Worm (Caenorhabditis elegans) whole organism, L1 larva: ENCODE measurements around the gene prp-3.
A peak's percentile ranks its signal among the peaks of the same experiment; 100 is the strongest.

Experiments
- C04F5.9 ChIP-seq: sonication (generic microtip); optimal IDR thresholded peaks from 2 replicates; lab custom pipeline; 2016; ENCODE audit warnings: missing genetic modification characterization, missing compliant biosample characterization
- C16A3.4 ChIP-seq: fragments of 150-350 bp; optimal IDR thresholded peaks from 2 replicates; lab custom pipeline; 2014; ENCODE audit warnings: missing biosample characterization, missing genetic modification characterization
- C34B4.2 ChIP-seq: sonication (generic microtip); optimal IDR thresholded peaks from 2 replicates; lab custom pipeline; 2017; ENCODE audit warnings: mild to moderate bottlenecking, missing genetic modification characterization, missing compliant biosample characterization
- F16B12.6 ChIP-seq: fragments of 150-350 bp; optimal IDR thresholded peaks from 2 replicates; lab custom pipeline; 2014; ENCODE audit warnings: missing biosample characterization, missing genetic modification characterization
- Y116A8C.19 ChIP-seq: sonication (generic microtip); optimal IDR thresholded peaks from 2 replicates; lab custom pipeline; 2016; ENCODE audit warnings: missing compliant biosample characterization, missing genetic modification characterization, borderline replicate concordance
- aha-1 ChIP-seq: fragments of 150-350 bp; optimal IDR thresholded peaks from 2 replicates; lab custom pipeline; 2014; ENCODE audit warnings: missing biosample characterization, missing genetic modification characterization
- aly-2 ChIP-seq: fragments of 150-350 bp; optimal IDR thresholded peaks from 2 replicates; lab custom pipeline; 2014; ENCODE audit warnings: missing biosample characterization, missing genetic modification characterization
- blmp-1 ChIP-seq: fragments of 150-350 bp; optimal IDR thresholded peaks from 2 replicates; lab custom pipeline; 2014; ENCODE audit warnings: missing biosample characterization, missing genetic modification characterization
- ceh-8 ChIP-seq: fragments of 200-800 bp; sonication (Bioruptor generic); optimal IDR thresholded peaks from 2 replicates; lab custom pipeline; 2018; ENCODE audit warnings: mild to moderate bottlenecking, missing genetic modification characterization, moderate library complexity, missing compliant biosample characterization
- ceh-82 ChIP-seq, 3 experiments: fragments of 150-350 bp in 1 of 3; sonication (generic microtip) in 2 of 3; optimal IDR thresholded peaks; 2 replicates each; lab custom pipeline; 2014 to 2017; ENCODE audit warnings: missing biosample characterization in 3 of 3, missing genetic modification characterization in 3 of 3
- ceh-88 ChIP-seq: fragments of 200-800 bp; sonication (Bioruptor generic); IDR thresholded peaks from 2 replicates; pipeline ENCODE4 v1.3.6; 2022; ENCODE audit warnings: missing genetic modification characterization, missing compliant biosample characterization
- efl-1 ChIP-seq, 4 experiments: fragments of 150-350 bp; optimal IDR thresholded peaks in 3 of 4; peaks in 1 of 4; 1 replicate in 1 of 4; 2 replicates in 3 of 4; lab custom pipeline; 2014; ENCODE audit warnings: missing biosample characterization in 2 of 4, missing genetic modification characterization in 2 of 4, missing genetic modification reagents in 2 of 4
- efl-3 ChIP-seq: fragments of 200-800 bp; sonication (Bioruptor generic); optimal IDR thresholded peaks from 2 replicates; lab custom pipeline; 2018; ENCODE audit warnings: mild to moderate bottlenecking, missing genetic modification characterization, missing compliant biosample characterization
- egl-13 ChIP-seq: sonication (generic microtip); optimal IDR thresholded peaks from 2 replicates; lab custom pipeline; 2016; ENCODE audit warnings: missing genotype, missing genetic modification reagents, missing genetic modification characterization, missing compliant biosample characterization
- ets-5 ChIP-seq: fragments of 200-800 bp; sonication (Bioruptor generic); IDR thresholded peaks from 2 replicates; pipeline ENCODE4 v1.3.6; 2022; ENCODE audit warnings: missing genetic modification characterization, missing compliant biosample characterization
- fkh-10 ChIP-seq: sonication (generic microtip); optimal IDR thresholded peaks from 2 replicates; lab custom pipeline; 2017; ENCODE audit warnings: missing biosample characterization, missing genetic modification reagents, missing genetic modification characterization
- fkh-8 ChIP-seq: sonication (generic microtip); optimal IDR thresholded peaks from 2 replicates; lab custom pipeline; 2016; ENCODE audit warnings: mild to moderate bottlenecking, missing genetic modification characterization, missing compliant biosample characterization
- fos-1 ChIP-seq: fragments of 150-350 bp; optimal IDR thresholded peaks from 2 replicates; lab custom pipeline; 2014; ENCODE audit warnings: missing biosample characterization, missing genetic modification characterization
- hpl-2 ChIP-seq: fragments of 150-350 bp; optimal IDR thresholded peaks from 2 replicates; lab custom pipeline; 2014; ENCODE audit warnings: missing biosample characterization, missing genetic modification reagents, missing genetic modification characterization
- isw-1 ChIP-seq: fragments of 200-800 bp; sonication (Bioruptor generic); IDR thresholded peaks from 2 replicates; pipeline ENCODE4 v1.3.6; 2022; ENCODE audit warnings: missing genetic modification characterization, missing compliant biosample characterization
- jun-1 ChIP-seq: fragments of 150-350 bp; optimal IDR thresholded peaks from 2 replicates; lab custom pipeline; 2014; ENCODE audit warnings: missing biosample characterization, missing genetic modification reagents, missing genetic modification characterization
- lin-14 ChIP-seq: fragments of 200-800 bp; sonication (Bioruptor generic); optimal IDR thresholded peaks from 2 replicates; lab custom pipeline; 2018; ENCODE audit warnings: mild to moderate bottlenecking, missing genetic modification characterization, moderate library complexity, missing compliant biosample characterization
- lin-15B ChIP-seq: fragments of 150-350 bp; sonication (generic microtip); optimal IDR thresholded peaks from 3 replicates; lab custom pipeline; 2014; ENCODE audit warnings: missing biosample characterization, missing genetic modification characterization
- lin-35 ChIP-seq, 2 experiments: fragments of 150-350 bp; optimal IDR thresholded peaks; 2 replicates each; lab custom pipeline; 2014; ENCODE audit warnings: missing biosample characterization in 2 of 2, missing genetic modification characterization in 2 of 2, missing genetic modification reagents in 2 of 2
- lin-39 ChIP-seq: fragments of 150-350 bp; optimal IDR thresholded peaks from 2 replicates; lab custom pipeline; 2014; ENCODE audit warnings: missing biosample characterization, missing genetic modification reagents, missing genetic modification characterization
- mef-2 ChIP-seq: fragments of 150-350 bp; optimal IDR thresholded peaks from 2 replicates; lab custom pipeline; 2014; ENCODE audit warnings: missing biosample characterization, missing genetic modification characterization
- mep-1 ChIP-seq: fragments of 150-350 bp; optimal IDR thresholded peaks from 2 replicates; lab custom pipeline; 2014; ENCODE audit warnings: missing biosample characterization, missing genetic modification characterization
- nhr-19 ChIP-seq: fragments of 200-800 bp; sonication (Bioruptor generic); conservative IDR thresholded peaks from 2 replicates; pipeline ENCODE4 v1.3.6; 2022; ENCODE audit warnings: missing genetic modification characterization, missing compliant biosample characterization
- nhr-47 ChIP-seq: sonication (generic microtip); optimal IDR thresholded peaks from 2 replicates; lab custom pipeline; 2016; ENCODE audit warnings: mild to moderate bottlenecking, missing genetic modification characterization, moderate library complexity, missing compliant biosample characterization
- nhr-71 ChIP-seq: sonication (generic microtip); optimal IDR thresholded peaks from 2 replicates; lab custom pipeline; 2016; ENCODE audit warnings: mild to moderate bottlenecking, missing genetic modification characterization, moderate library complexity, missing compliant biosample characterization
- nhr-76 ChIP-seq: sonication (generic microtip); optimal IDR thresholded peaks from 2 replicates; lab custom pipeline; 2017; ENCODE audit warnings: missing biosample characterization, missing genetic modification characterization
- nhr-77 ChIP-seq: fragments of 150-350 bp; optimal IDR thresholded peaks from 2 replicates; lab custom pipeline; 2014; ENCODE audit warnings: missing biosample characterization, missing genetic modification characterization
- nhr-84 ChIP-seq: sonication (generic microtip); optimal IDR thresholded peaks from 2 replicates; lab custom pipeline; 2017; ENCODE audit warnings: missing biosample characterization, missing genetic modification characterization
- pag-3 ChIP-seq: sonication (generic microtip); optimal IDR thresholded peaks from 2 replicates; lab custom pipeline; 2017; ENCODE audit warnings: missing genetic modification characterization, mild to moderate bottlenecking, missing compliant biosample characterization, antibody characterized with exemption, borderline replicate concordance; ENCODE audit not compliant: insufficient read depth
- pqm-1 ChIP-seq: sonication (generic microtip); optimal IDR thresholded peaks from 3 replicates; lab custom pipeline; 2017; ENCODE audit warnings: missing biosample characterization, missing genetic modification characterization
- rnt-1 ChIP-seq: sonication (generic microtip); optimal IDR thresholded peaks from 2 replicates; lab custom pipeline; 2016; ENCODE audit warnings: mild to moderate bottlenecking, missing genetic modification characterization, moderate library complexity, missing compliant biosample characterization
- skn-1 ChIP-seq: fragments of 150-350 bp; optimal IDR thresholded peaks from 2 replicates; lab custom pipeline; 2014; ENCODE audit warnings: missing biosample characterization, missing genetic modification characterization
- sptf-1 ChIP-seq: fragments of 150-350 bp; optimal IDR thresholded peaks from 2 replicates; lab custom pipeline; 2014; ENCODE audit warnings: missing biosample characterization, missing genetic modification characterization
- swsn-7 ChIP-seq: sonication (generic microtip); optimal IDR thresholded peaks from 2 replicates; lab custom pipeline; 2016; ENCODE audit warnings: missing genetic modification characterization, missing compliant biosample characterization
- tbx-2 ChIP-seq: sonication (generic microtip); optimal IDR thresholded peaks from 2 replicates; lab custom pipeline; 2016; ENCODE audit warnings: missing genetic modification characterization, missing compliant biosample characterization
- tlp-1 ChIP-seq: fragments of 150-350 bp; optimal IDR thresholded peaks from 2 replicates; lab custom pipeline; 2014; ENCODE audit warnings: missing biosample characterization, missing genetic modification characterization
- unc-130 ChIP-seq: fragments of 150-350 bp; optimal IDR thresholded peaks from 2 replicates; lab custom pipeline; 2017; ENCODE audit warnings: missing biosample characterization, missing genetic modification characterization, inconsistent platforms
- unc-30 ChIP-seq: sonication (generic microtip); optimal IDR thresholded peaks from 2 replicates; lab custom pipeline; 2017; ENCODE audit warnings: missing biosample characterization, missing genetic modification characterization
- unc-98 ChIP-seq: fragments of 200-800 bp; sonication (Bioruptor generic); IDR thresholded peaks from 2 replicates; pipeline ENCODE4 v1.3.6; 2022; ENCODE audit warnings: missing genetic modification characterization, missing compliant biosample characterization
- vab-15 ChIP-seq: sonication (generic microtip); optimal IDR thresholded peaks from 2 replicates; lab custom pipeline; 2017; ENCODE audit warnings: missing genotype, mild to moderate bottlenecking, missing genetic modification characterization, missing compliant biosample characterization
- xbp-1 ChIP-seq: sonication (generic microtip); optimal IDR thresholded peaks from 2 replicates; lab custom pipeline; 2016; ENCODE audit warnings: missing genetic modification characterization, missing compliant biosample characterization
- zag-1 ChIP-seq: fragments of 150-350 bp; optimal IDR thresholded peaks from 2 replicates; lab custom pipeline; 2014; ENCODE audit warnings: missing biosample characterization, missing genetic modification characterization
- zip-4 ChIP-seq: fragments of 200-800 bp; sonication (Bioruptor generic); optimal IDR thresholded peaks from 2 replicates; lab custom pipeline; 2018; ENCODE audit warnings: mild to moderate bottlenecking, missing genetic modification characterization, moderate library complexity, missing compliant biosample characterization
- ztf-4 ChIP-seq: fragments of 150-350 bp; optimal IDR thresholded peaks from 2 replicates; lab custom pipeline; 2014; ENCODE audit warnings: missing biosample characterization, missing genetic modification characterization

prp-3 gene

DNA sequence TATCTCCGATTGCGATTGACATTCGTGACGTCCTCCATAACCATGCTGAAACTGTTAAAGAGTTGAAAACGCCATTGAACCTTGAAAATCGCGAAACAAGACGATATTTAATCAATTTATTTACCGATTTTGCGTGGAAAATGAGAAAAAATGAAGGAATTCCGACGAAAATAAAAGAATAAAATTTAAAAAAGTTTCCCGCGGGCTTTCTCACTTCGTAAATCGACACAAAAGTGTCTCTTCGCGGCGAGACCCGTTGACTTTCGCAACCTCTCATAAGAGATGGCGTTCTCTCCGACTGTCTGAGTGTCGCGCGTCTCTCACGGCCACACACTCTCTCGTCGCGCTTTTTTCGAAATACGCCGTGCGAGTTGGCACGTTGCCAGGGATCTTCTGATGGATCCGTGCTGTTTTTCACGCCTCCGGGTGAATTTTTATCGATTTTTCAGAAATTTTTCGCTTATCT lies 20.6 kb downstream of the prp-3 start, which contains the start of gene hat-1 (continued):
- TF ChIP-seq vab-15 (tag; lab: Kevin White, UChicago) (no peak), sptf-1 (tag; lab: Kevin White, UChicago) (no peak), aly-2 (tag; lab: Kevin White, UChicago) (peak; percentile 71), ceh-88 (peak; percentile 86; the same call in 1 of the 2 replicates), unc-30 (tag; lab: Kevin White, UChicago) (no peak), C04F5.9 (tag; lab: Kevin White, UChicago) (peak; percentile 94), egl-13 (tag; lab: Kevin White, UChicago) (peak; percentile 92), rnt-1 (peak; percentile 96), isw-1 (peak; percentile 98), hpl-2 (peak; percentile 77), nhr-76 (no peak), nhr-71 (peak; percentile 98), xbp-1 (tag; lab: Kevin White, UChicago) (peak; percentile 97), zag-1 (tag; lab: Kevin White, UChicago) (no peak), zip-4 (GFP tag; lab: Kevin White, UChicago) (peak; percentile 99), fkh-10 (GFP tag; lab: Kevin White, UChicago) (peak; percentile 86), lin-15B (tag; lab: Kevin White, UChicago) (peak; percentile 91), ets-5 (no peak), unc-130 (tag; lab: Kevin White, UChicago) (peak; percentile 78), efl-1 (optimal IDR thresholded peaks at IDR 0.05; lab: Kevin White, UChicago) (peak; percentile 95 to 97), efl-1 (GFP tag; optimal IDR thresholded peaks at IDR 0.05 in 1 of 2; lab: Kevin White, UChicago) (peak; percentile 90 to 99), mef-2 (peak; percentile 82), C16A3.4 (tag; lab: Kevin White, UChicago) (peak; percentile 88), ztf-4 (tag; lab: Kevin White, UChicago) (peak; percentile 90), pag-3 (tag; lab: Kevin White, UChicago) (peak; percentile 57), nhr-47 (tag; lab: Kevin White, UChicago) (peak; percentile 98), lin-14 (GFP tag; lab: Kevin White, UChicago) (peak; percentile 98), nhr-77 (tag; lab: Kevin White, UChicago) (peak; percentile 91), pqm-1 (no peak), nhr-19 (GFP tag; lab: Robert Waterston, UW) (peak; percentile 97), blmp-1 (tag; lab: Kevin White, UChicago) (peak; percentile 82), Y116A8C.19 (no peak), swsn-7 (tag; lab: Kevin White, UChicago) (peak; percentile 97)

DNA sequence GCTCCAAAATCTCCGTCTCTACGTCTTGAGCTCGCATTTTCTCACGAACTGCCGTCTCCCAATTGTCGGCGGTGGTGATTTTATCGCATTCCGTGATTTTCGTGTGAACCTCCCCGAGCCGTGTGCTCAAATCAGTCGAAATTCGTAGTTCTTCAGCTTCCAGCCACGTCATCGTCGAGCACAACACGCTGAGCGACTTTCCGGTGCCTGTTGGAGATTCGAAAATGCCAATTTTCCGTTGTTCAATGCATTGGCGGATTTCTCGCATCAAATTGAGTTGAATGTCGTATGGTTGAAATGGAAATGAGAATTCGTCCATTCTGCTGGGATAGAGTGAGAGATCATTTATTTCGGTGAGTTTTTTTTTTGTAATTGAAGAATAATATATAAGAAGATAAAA lies 22.9 kb downstream of the prp-3 start, which contains the start of the genes M03C11.3 and chl-1:
TSS of gene M03C11.3 (plus strand) at position 153 of the 400 bp plus-strand sequence.
TSS of gene chl-1 (minus strand) at position 323 of the 400 bp plus-strand sequence.
- TF ChIP-seq efl-1 (optimal IDR thresholded peaks at IDR 0.05; lab: Kevin White, UChicago) (no peak), efl-1 (GFP tag; optimal IDR thresholded peaks at IDR 0.05 in 1 of 2; lab: Kevin White, UChicago) (peak in 1 of 2 experiments; percentile 91), mep-1 (tag; lab: Kevin White, UChicago) (no peak)

- TF ChIP-seq ceh-88 (no peak), F16B12.6 (no peak), fkh-8 (tag; lab: Kevin White, UChicago) (peak; percentile 18), tlp-1 (tag; lab: Kevin White, UChicago) (no peak), pag-3 (tag; lab: Kevin White, UChicago) (no peak), ceh-82 (tag; optimal IDR thresholded peaks at IDR 0.05; lab: Kevin White, UChicago) (peak in 2 of 3 experiments; percentile 15 to 64), nhr-84 (tag; lab: Kevin White, UChicago) (no peak), C34B4.2 (no peak), vab-15 (tag; lab: Kevin White, UChicago) (no peak), zag-1 (tag; lab: Kevin White, UChicago) (no peak), fos-1 (tag; lab: Kevin White, UChicago) (no peak), unc-98 (GFP tag; lab: Robert Waterston, UW) (no peak), aha-1 (tag; lab: Kevin White, UChicago) (no peak), nhr-47 (tag; lab: Kevin White, UChicago) (peak; percentile 33), jun-1 (no peak), skn-1 (no peak), nhr-19 (GFP tag; lab: Robert Waterston, UW) (no peak), ceh-8 (no peak), tbx-2 (tag; lab: Kevin White, UChicago) (no peak), lin-14 (GFP tag; lab: Kevin White, UChicago) (peak; percentile 79), lin-35 (GFP tag; optimal IDR thresholded peaks at IDR 0.05; lab: Kevin White, UChicago) (peak in 1 of 2 experiments; percentile 34), efl-3 (GFP tag; lab: Kevin White, UChicago) (no peak), lin-39 (tag; lab: Kevin White, UChicago) (no peak), egl-13 (tag; lab: Kevin White, UChicago) (no peak)
Observed at ce11 chrIII:10398919-10399318, 28.9 kb downstream of the prp-3 start.
